Worm (Caenorhabditis elegans): Measurements from ENCODE around the gene T24H10.1.

T24H10.1 gene

DNA sequence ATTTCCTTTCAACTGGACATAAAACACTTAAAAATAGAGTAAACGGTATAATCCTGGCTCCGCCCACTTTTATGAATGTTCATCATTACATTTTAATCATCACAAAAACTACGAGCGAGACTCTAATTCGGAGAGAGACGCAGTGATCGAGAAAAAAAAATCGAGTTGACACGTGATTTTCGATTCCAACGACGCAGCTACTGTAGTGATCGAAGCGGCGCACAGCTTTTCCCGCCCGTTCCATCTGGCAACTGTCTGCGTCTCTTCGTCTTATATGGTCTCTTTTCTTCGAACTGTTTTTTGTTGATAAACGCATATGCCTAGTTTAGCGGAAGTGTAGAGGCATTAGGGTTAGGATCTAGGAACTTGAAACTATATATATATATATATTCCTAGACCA lies 14.6 kb downstream of the T24H10.1 start:
- TF ChIP-seq pag-3 (tag; optimal IDR thresholded peaks at IDR 0.05; ENCODE audit: borderline replicate concordance, insufficient read depth) (no peak), dsc-1 (tag; optimal IDR thresholded peaks at IDR 0.05) (no peak), hlh-4 (tag; optimal IDR thresholded peaks at IDR 0.05) (no peak), ceh-63 (GFP tag; optimal IDR thresholded peaks at IDR 0.05) (no peak), snu-23 (GFP tag; optimal IDR thresholded peaks at IDR 0.05) (peak; percentile 8), nhr-19 (GFP tag; conservative IDR thresholded peaks at IDR 0.05) (no peak), unc-62 (GFP tag; optimal IDR thresholded peaks at IDR 0.05) (no peak), irx-1 (tag; optimal IDR thresholded peaks at IDR 0.05) (no peak), tlp-1 (tag; optimal IDR thresholded peaks at IDR 0.05) (no peak), Y116A8C.19 (tag; optimal IDR thresholded peaks at IDR 0.05; ENCODE audit: borderline replicate concordance) (no peak), nhr-11 (tag; optimal IDR thresholded peaks at IDR 0.05) (no peak), nhr-20 (tag; optimal IDR thresholded peaks at IDR 0.05) (peak; percentile 2), egl-27 (tag; optimal IDR thresholded peaks at IDR 0.05) (no peak), pqm-1 (tag; optimal IDR thresholded peaks at IDR 0.05) (no peak), mdl-1 (tag; optimal IDR thresholded peaks at IDR 0.05) (peak in 1 of 2 experiments; percentile 9), ceh-88 (GFP tag; IDR thresholded peaks at IDR 0.05) (no peak), lir-3 (tag; optimal IDR thresholded peaks at IDR 0.05; ENCODE audit: poor library complexity) (no peak), unc-86 (tag; optimal IDR thresholded peaks at IDR 0.05) (no peak), lsy-2 (tag; optimal IDR thresholded peaks at IDR 0.05) (peak; percentile 3 to 54), dpl-1 (GFP tag; optimal IDR thresholded peaks at IDR 0.05) (peak in 2 of 3 experiments; percentile 2 to 10), efl-3 (GFP tag; optimal IDR thresholded peaks at IDR 0.05) (no peak), lin-35 (GFP tag; optimal IDR thresholded peaks at IDR 0.05) (peak in 1 of 2 experiments; percentile 57), rnt-1 (tag; optimal IDR thresholded peaks at IDR 0.05) (no peak), fkh-8 (tag; optimal IDR thresholded peaks at IDR 0.05) (no peak), swsn-7 (tag; optimal IDR thresholded peaks at IDR 0.05) (no peak), nhr-237 (tag; optimal IDR thresholded peaks at IDR 0.05) (no peak), mef-2 (tag; optimal IDR thresholded peaks at IDR 0.05) (no peak), elt-2 (tag; optimal IDR thresholded peaks at IDR 0.05) (peak; percentile 23), ztf-11 (tag; optimal IDR thresholded peaks at IDR 0.05) (no peak), nhr-12 (tag; optimal IDR thresholded peaks at IDR 0.05) (no peak), mab-9 (GFP tag; IDR thresholded peaks at IDR 0.05) (no peak), hpl-2 (GFP tag; optimal IDR thresholded peaks at IDR 0.05) (no peak), lin-15B (tag; optimal IDR thresholded peaks at IDR 0.05) (no peak), blmp-1 (tag; optimal IDR thresholded peaks at IDR 0.05) (peak; percentile 60), hlh-17 (GFP tag; optimal IDR thresholded peaks at IDR 0.05; ENCODE audit: borderline replicate concordance) (no peak), snpc-4 (tag; optimal IDR thresholded peaks at IDR 0.05) (no peak), sptf-1 (tag; optimal IDR thresholded peaks at IDR 0.05) (no peak), C16A3.4 (tag; optimal IDR thresholded peaks at IDR 0.05) (no peak), F16B12.6 (tag; optimal IDR thresholded peaks at IDR 0.05) (no peak), tbx-2 (tag; optimal IDR thresholded peaks at IDR 0.05) (peak; percentile 5), lin-39 (tag; optimal IDR thresholded peaks at IDR 0.05) (no peak), nhr-47 (tag; optimal IDR thresholded peaks at IDR 0.05) (no peak), lin-13 (GFP tag; optimal IDR thresholded peaks at IDR 0.05) (no peak), nhr-71 (tag; optimal IDR thresholded peaks at IDR 0.05) (peak; percentile 19), nhr-85 (tag) (peak; percentile 61), nhr-84 (tag; optimal IDR thresholded peaks at IDR 0.05) (no peak), alr-1 (tag; optimal IDR thresholded peaks at IDR 0.05; ENCODE audit: borderline replicate concordance) (no peak), C34B4.2 (tag; optimal IDR thresholded peaks at IDR 0.05) (no peak), skn-1 (tag; optimal IDR thresholded peaks at IDR 0.05) (no peak), ceh-82 (tag; optimal IDR thresholded peaks at IDR 0.05) (no peak), egl-13 (tag; optimal IDR thresholded peaks at IDR 0.05) (no peak), zag-1 (tag; optimal IDR thresholded peaks at IDR 0.05) (no peak), grh-1 (GFP tag; IDR thresholded peaks at IDR 0.05) (no peak)

Measured in whole organism, L1 larva.